Fruit fly (Drosophila melanogaster): ENCODE results near the gene nom.

nom gene

dm6 chr3R:8747134-8747870 is 24.3 kb downstream of the nom start, which contains the start of the genes CG9801 and Nasp:
Gene CG9801, minus strand, starts transcription at chr3R:8747675.
Gene Nasp, plus strand, starts transcription at chr3R:8747798.
- TF ChIP-seq CG34367 (tag; optimal IDR thresholded peaks at IDR 0.05) = no peak
- TF ChIP-seq EcR (GFP tag; optimal IDR thresholded peaks at IDR 0.05) = no peak
- TF ChIP-seq CG4496 (GFP tag; IDR thresholded peaks at IDR 0.05) = no peak
- TF ChIP-seq Snoo (tag; optimal IDR thresholded peaks at IDR 0.05) = peak; percentile 21
- no peak for TF ChIP-seq CG32121 (GFP tag; IDR thresholded peaks at IDR 0.05)
- TF ChIP-seq CG13204 (GFP tag; optimal IDR thresholded peaks at IDR 0.05) = no peak
- no peak for TF ChIP-seq gl (tag; optimal IDR thresholded peaks at IDR 0.05)
- TF ChIP-seq CG10348 (GFP tag; IDR thresholded peaks at IDR 0.05) = no peak
- no peak for TF ChIP-seq rn (GFP tag; IDR thresholded peaks at IDR 0.05)
- no peak for TF ChIP-seq CG14655 (GFP tag; optimal IDR thresholded peaks at IDR 0.05)
- no peak for TF ChIP-seq CG17806 (tag; optimal IDR thresholded peaks at IDR 0.05)
- 0 out of 2 replicates have a peak, but pooled peaks have one; percentile 6 for TF ChIP-seq CG12605 (GFP tag; IDR thresholded peaks at IDR 0.05)
- no peak for TF ChIP-seq Pif1B (GFP tag; optimal IDR thresholded peaks at IDR 0.05)
- TF ChIP-seq CG15710 (tag; optimal IDR thresholded peaks at IDR 0.05) = no peak
- TF ChIP-seq Pif1A (GFP tag; optimal IDR thresholded peaks at IDR 0.05) = peak; percentile 18
- no peak for TF ChIP-seq D1 (tag; optimal IDR thresholded peaks at IDR 0.05)
- TF ChIP-seq fd96Ca (GFP tag; IDR thresholded peaks at IDR 0.05) = no peak; the same call in 2 of the 3 replicates
- TF ChIP-seq CG8159 (tag; optimal IDR thresholded peaks at IDR 0.05) = no peak
- no peak for TF ChIP-seq CG8301 (tag; optimal IDR thresholded peaks at IDR 0.05)
- peak; percentile 17; the same call in 1 of the 2 replicates for TF ChIP-seq Ets98B (GFP tag; IDR thresholded peaks at IDR 0.05)
- TF ChIP-seq CG9948 (tag; optimal IDR thresholded peaks at IDR 0.05) = peak; percentile 2

dm6 chr3R:8747871-8748775 is 25.1 kb downstream of the nom start:
- TF ChIP-seq CG15710 (tag; optimal IDR thresholded peaks at IDR 0.05) = peak; percentile 77
- peak; percentile 83 for TF ChIP-seq Snoo (tag; optimal IDR thresholded peaks at IDR 0.05)
- TF ChIP-seq Pif1B (GFP tag; optimal IDR thresholded peaks at IDR 0.05) = peak; percentile 94
- peak; percentile 71 for TF ChIP-seq CG34367 (tag; optimal IDR thresholded peaks at IDR 0.05)
- TF ChIP-seq fd96Ca (GFP tag; IDR thresholded peaks at IDR 0.05) = peak; percentile 58; the same call in 2 of the 3 replicates
- TF ChIP-seq CG8301 (tag; optimal IDR thresholded peaks at IDR 0.05) = peak; percentile 72
- peak; percentile 79 for TF ChIP-seq CG8159 (tag; optimal IDR thresholded peaks at IDR 0.05)
- TF ChIP-seq CG13204 (GFP tag; optimal IDR thresholded peaks at IDR 0.05) = peak; percentile 40
- peak; percentile 42; the same call in 1 of the 2 replicates for TF ChIP-seq CG12605 (GFP tag; IDR thresholded peaks at IDR 0.05)
- TF ChIP-seq Ets98B (GFP tag; IDR thresholded peaks at IDR 0.05) = peak; percentile 68
- peak; percentile 64 for TF ChIP-seq CG17806 (tag; optimal IDR thresholded peaks at IDR 0.05)
- TF ChIP-seq D1 (tag; optimal IDR thresholded peaks at IDR 0.05) = peak; percentile 32
- TF ChIP-seq EcR (GFP tag; optimal IDR thresholded peaks at IDR 0.05) = peak; percentile 94
- TF ChIP-seq gl (tag; optimal IDR thresholded peaks at IDR 0.05) = peak; percentile 1
- TF ChIP-seq CG14655 (GFP tag; optimal IDR thresholded peaks at IDR 0.05) = peak; percentile 77
- TF ChIP-seq CG4496 (GFP tag; IDR thresholded peaks at IDR 0.05) = peak; percentile 75; the same call in 2 of the 3 replicates
- peak; percentile 40 for TF ChIP-seq rn (GFP tag; IDR thresholded peaks at IDR 0.05)
- TF ChIP-seq CG9948 (tag; optimal IDR thresholded peaks at IDR 0.05) = no peak
- TF ChIP-seq CG32121 (GFP tag; IDR thresholded peaks at IDR 0.05) = peak; percentile 83
- peak; percentile 96 for TF ChIP-seq Pif1A (GFP tag; optimal IDR thresholded peaks at IDR 0.05)
- 0 out of 2 replicates have a peak, but pooled peaks have one; percentile 40 for TF ChIP-seq CG10348 (GFP tag; IDR thresholded peaks at IDR 0.05)

DNA sequence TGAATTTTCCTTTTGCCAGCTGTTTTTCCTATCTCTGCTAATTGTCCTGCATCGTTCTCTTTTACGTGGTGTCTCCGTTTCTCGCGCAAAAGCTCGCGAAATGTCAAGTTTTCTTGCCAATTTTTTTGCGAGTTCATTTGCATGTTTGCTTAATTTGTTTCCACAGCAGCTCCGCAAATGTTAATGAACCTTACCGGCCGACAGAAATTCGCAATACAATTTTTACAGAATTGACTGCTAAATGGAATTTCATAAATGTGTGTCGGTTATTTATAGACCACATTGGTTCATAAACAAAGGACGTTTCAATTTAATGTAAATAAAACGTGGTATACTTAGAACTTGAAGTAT is 25.8 kb downstream of the nom start:
- TF ChIP-seq CG34367 (tag; optimal IDR thresholded peaks at IDR 0.05) (no peak), fd96Ca (GFP tag; IDR thresholded peaks at IDR 0.05) (no peak), Pif1B (GFP tag; optimal IDR thresholded peaks at IDR 0.05) (no peak)

- TF ChIP-seq CG9948 (tag; optimal IDR thresholded peaks at IDR 0.05) (no peak), rn (GFP tag; IDR thresholded peaks at IDR 0.05) (no peak), CG8301 (tag; optimal IDR thresholded peaks at IDR 0.05) (no peak), Pif1A (GFP tag; optimal IDR thresholded peaks at IDR 0.05) (no peak), Pif1B (GFP tag; optimal IDR thresholded peaks at IDR 0.05) (no peak), EcR (GFP tag; optimal IDR thresholded peaks at IDR 0.05) (no peak), CG4496 (GFP tag; IDR thresholded peaks at IDR 0.05) (no peak), CG8159 (tag; optimal IDR thresholded peaks at IDR 0.05) (no peak), CG17806 (tag; optimal IDR thresholded peaks at IDR 0.05) (no peak), gl (tag; optimal IDR thresholded peaks at IDR 0.05) (no peak)
Observed at dm6 chr3R:8767998-8768397, 45.0 kb downstream of the nom start, which contains the start of the genes CG34135 and CG11768. Gene CG34135, minus strand, starts transcription at chr3R:8768191. Gene CG11768, minus strand, starts transcription at chr3R:8768200.

DNA sequence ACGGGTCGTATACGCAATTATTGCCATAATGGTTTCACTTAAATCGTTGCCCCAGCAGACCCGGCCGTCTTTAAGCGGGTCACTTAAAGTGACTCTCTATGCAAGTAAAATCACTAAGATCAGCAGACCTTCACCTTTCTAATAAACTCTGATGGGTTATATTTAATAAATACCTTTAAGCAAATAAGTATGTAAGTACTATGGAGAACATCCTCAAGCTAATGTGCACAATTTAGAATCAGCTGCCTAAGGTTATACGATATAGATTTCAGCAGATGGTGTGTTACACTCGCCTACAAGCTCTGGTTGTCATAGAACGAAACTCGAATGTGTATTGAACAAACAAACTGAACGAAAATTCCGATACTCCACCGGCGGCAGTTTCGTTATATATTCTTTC is 46.1 kb downstream of the nom start, which contains the start of gene CG8236:
CG8236 (plus strand) TSS at position 301 of the 400 bp plus-strand sequence.
- no peak for TF ChIP-seq CG32121 (GFP tag; IDR thresholded peaks at IDR 0.05)
- no peak for TF ChIP-seq Snoo (tag; optimal IDR thresholded peaks at IDR 0.05)
- no peak for TF ChIP-seq gl (tag; optimal IDR thresholded peaks at IDR 0.05)
- TF ChIP-seq CG9948 (tag; optimal IDR thresholded peaks at IDR 0.05) = no peak
- no peak for TF ChIP-seq Ets98B (GFP tag; IDR thresholded peaks at IDR 0.05)
- no peak for TF ChIP-seq CG4496 (GFP tag; IDR thresholded peaks at IDR 0.05)
- no peak for TF ChIP-seq CG13204 (GFP tag; optimal IDR thresholded peaks at IDR 0.05)
- TF ChIP-seq CG10348 (GFP tag; IDR thresholded peaks at IDR 0.05) = no peak
- no peak for TF ChIP-seq EcR (GFP tag; optimal IDR thresholded peaks at IDR 0.05)
- no peak for TF ChIP-seq fd96Ca (GFP tag; IDR thresholded peaks at IDR 0.05)
- TF ChIP-seq CG12605 (GFP tag; IDR thresholded peaks at IDR 0.05) = no peak
- no peak for TF ChIP-seq CG8159 (tag; optimal IDR thresholded peaks at IDR 0.05)
- no peak for TF ChIP-seq CG17806 (tag; optimal IDR thresholded peaks at IDR 0.05)

Data from whole organism, pupa.